Fruit fly (Drosophila melanogaster) whole organism, embryonic: ENCODE measurements around the gene Kat60.
A peak's percentile ranks its signal among the peaks of the same experiment; 100 is the strongest.

ENCODE experiments used
- Ada2b ChIP-seq: fragments of 200-800 bp; sonication (Bioruptor generic); IDR thresholded peaks from 2 replicates; pipeline ENCODE4 v1.3.6; 2022; ENCODE audit warnings: missing biosample characterization, missing genetic modification characterization
- Atf-2 ChIP-seq: fragments of 200-800 bp; sonication (Bioruptor generic); optimal IDR thresholded peaks from 2 replicates; lab custom pipeline; 2016; ENCODE audit warnings: missing biosample characterization, missing genetic modification characterization
- CG11247 ChIP-seq: fragments of 200-800 bp; sonication (Bioruptor generic); IDR thresholded peaks from 2 replicates; pipeline ENCODE4 v1.3.6; 2022; ENCODE audit warnings: missing biosample characterization, missing genetic modification characterization
- CG11723 ChIP-seq: fragments of 200-800 bp; sonication (Bioruptor generic); optimal IDR thresholded peaks from 2 replicates; lab custom pipeline; 2017; ENCODE audit warnings: missing biosample characterization, mild to moderate bottlenecking, missing genetic modification characterization
- CG13894 ChIP-seq: fragments of 200-800 bp; sonication (Bioruptor generic); optimal IDR thresholded peaks from 3 replicates; lab custom pipeline; 2018; ENCODE audit warnings: missing biosample characterization, mild to moderate bottlenecking, missing genetic modification characterization, moderate library complexity
- CG14965 ChIP-seq: fragments of 200-800 bp; sonication (Bioruptor generic); optimal IDR thresholded peaks from 2 replicates; lab custom pipeline; 2016; ENCODE audit warnings: missing biosample characterization, missing genetic modification characterization, borderline replicate concordance
- CG17186 ChIP-seq: fragments of 200-800 bp; sonication (Bioruptor generic); optimal IDR thresholded peaks from 3 replicates; lab custom pipeline; 2017; ENCODE audit warnings: missing biosample characterization, missing genetic modification reagents, missing genetic modification characterization
- CG32772 ChIP-seq: fragments of 200-800 bp; sonication (Bioruptor generic); IDR thresholded peaks from 2 replicates; pipeline ENCODE4 v1.3.6; 2022; ENCODE audit warnings: missing biosample characterization, missing genetic modification characterization
- CG42726 ChIP-seq: fragments of 200-800 bp; sonication (Bioruptor generic); IDR thresholded peaks from 2 replicates; pipeline ENCODE4 v1.3.6; 2022; ENCODE audit warnings: missing biosample characterization, missing genetic modification characterization; ENCODE audit not compliant: partially characterized antibody
- CG4730 ChIP-seq: fragments of 200-800 bp; sonication (Bioruptor generic); IDR thresholded peaks from 2 replicates; pipeline ENCODE4 v1.3.6; 2022; ENCODE audit warnings: missing biosample characterization, missing genetic modification characterization
- CG4820 ChIP-seq: fragments of 200-800 bp; sonication (Bioruptor generic); optimal IDR thresholded peaks from 3 replicates; lab custom pipeline; 2016; ENCODE audit warnings: missing biosample characterization, missing genetic modification characterization
- CG5245 ChIP-seq: fragments of 200-800 bp; sonication (Bioruptor generic); optimal IDR thresholded peaks from 3 replicates; lab custom pipeline; 2016; ENCODE audit warnings: missing biosample characterization, missing genetic modification characterization
- CG6791 ChIP-seq: fragments of 200-800 bp; sonication (Bioruptor generic); IDR thresholded peaks from 3 replicates; pipeline ENCODE4 v1.3.6; 2022; ENCODE audit warnings: missing biosample characterization, missing genetic modification characterization; ENCODE audit not compliant: partially characterized antibody
- CG7745 ChIP-seq: fragments of 200-800 bp; sonication (Bioruptor generic); optimal IDR thresholded peaks from 2 replicates; lab custom pipeline; 2018; ENCODE audit warnings: missing biosample characterization, mild to moderate bottlenecking, missing genetic modification characterization, moderate library complexity
- CG7987 ChIP-seq: fragments of 200-800 bp; sonication (Bioruptor generic); optimal IDR thresholded peaks from 2 replicates; lab custom pipeline; 2018; ENCODE audit warnings: missing biosample characterization, mild to moderate bottlenecking, missing genetic modification characterization, moderate library complexity
- CG8089 ChIP-seq: fragments of 200-800 bp; sonication (Bioruptor generic); optimal IDR thresholded peaks from 3 replicates; lab custom pipeline; 2016; ENCODE audit warnings: missing biosample characterization, missing genetic modification characterization
- CG9817 ChIP-seq: fragments of 200-800 bp; sonication (Bioruptor generic); optimal IDR thresholded peaks from 2 replicates; lab custom pipeline; 2018; ENCODE audit warnings: missing biosample characterization, mild to moderate bottlenecking, missing genetic modification characterization, moderate library complexity
- Doc3 ChIP-seq: fragments of 200-800 bp; sonication (Bioruptor generic); IDR thresholded peaks from 3 replicates; pipeline ENCODE4 v1.3.6; 2022; ENCODE audit warnings: missing biosample characterization, missing genetic modification characterization; ENCODE audit not compliant: partially characterized antibody
- Elba2 ChIP-seq: fragments of 200-800 bp; sonication (Bioruptor generic); optimal IDR thresholded peaks from 3 replicates; lab custom pipeline; 2016; ENCODE audit warnings: missing biosample characterization, missing genetic modification characterization
- HLH54F ChIP-seq: fragments of 200-800 bp; sonication (Bioruptor generic); optimal IDR thresholded peaks from 3 replicates; lab custom pipeline; 2016; ENCODE audit warnings: missing biosample characterization, missing genetic modification characterization
- Hr51 ChIP-seq, 2 experiments: fragments of 200-800 bp; sonication (Bioruptor generic); optimal IDR thresholded peaks; 2 replicates in 1 of 2; 3 replicates in 1 of 2; lab custom pipeline; 2016 to 2018; ENCODE audit warnings: missing biosample characterization in 2 of 2, missing genetic modification characterization in 2 of 2, mild to moderate bottlenecking in 1 of 2, moderate library complexity in 1 of 2
- Myb ChIP-seq: fragments of 200-800 bp; sonication (Bioruptor generic); optimal IDR thresholded peaks from 2 replicates; lab custom pipeline; 2016; ENCODE audit warnings: missing biosample characterization, missing genetic modification characterization
- NfI ChIP-seq: fragments of 200-800 bp; sonication (Bioruptor generic); optimal IDR thresholded peaks from 3 replicates; lab custom pipeline; 2018; ENCODE audit warnings: missing biosample characterization, mild to moderate bottlenecking, missing genetic modification characterization, moderate library complexity
- Ravus ChIP-seq: fragments of 200-800 bp; sonication (Bioruptor generic); IDR thresholded peaks from 2 replicates; pipeline ENCODE4 v1.3.6; 2022; ENCODE audit warnings: missing biosample characterization, missing genetic modification characterization
- Side ChIP-seq: fragments of 200-800 bp; sonication (Bioruptor generic); optimal IDR thresholded peaks from 2 replicates; lab custom pipeline; 2016; ENCODE audit warnings: missing biosample characterization, missing genetic modification characterization
- Usf ChIP-seq: fragments of 200-800 bp; sonication (Bioruptor generic); optimal IDR thresholded peaks from 2 replicates; lab custom pipeline; 2017; ENCODE audit warnings: missing genotype, missing biosample characterization, missing genetic modification characterization
- Xbp1 ChIP-seq: fragments of 200-800 bp; sonication (Bioruptor generic); optimal IDR thresholded peaks from 3 replicates; lab custom pipeline; 2016; ENCODE audit warnings: missing biosample characterization, mild to moderate bottlenecking, missing genetic modification characterization
- aop ChIP-seq: fragments of 200-800 bp; sonication (Bioruptor generic); IDR thresholded peaks from 2 replicates; pipeline ENCODE4 v1.3.6; 2022; ENCODE audit warnings: missing biosample characterization, missing genetic modification characterization
- bab2 ChIP-seq: fragments of 200-800 bp; sonication (Bioruptor generic); optimal IDR thresholded peaks from 2 replicates; lab custom pipeline; 2016; ENCODE audit warnings: missing biosample characterization, missing genetic modification characterization
- bbx ChIP-seq: fragments of 200-800 bp; sonication (Bioruptor generic); IDR thresholded peaks from 2 replicates; pipeline ENCODE4 v1.3.6; 2022; ENCODE audit warnings: missing biosample characterization, missing genetic modification characterization; ENCODE audit not compliant: partially characterized antibody
- caup ChIP-seq: fragments of 200-800 bp; sonication (Bioruptor generic); optimal IDR thresholded peaks from 3 replicates; lab custom pipeline; 2017; ENCODE audit warnings: missing biosample characterization, mild to moderate bottlenecking, missing genetic modification characterization, moderate library complexity; ENCODE audit not compliant: severe bottlenecking
- chinmo ChIP-seq: fragments of 200-800 bp; sonication (Bioruptor generic); IDR thresholded peaks from 4 replicates; pipeline ENCODE4 v1.3.6; 2022; ENCODE audit warnings: missing biosample characterization, missing genetic modification characterization; ENCODE audit not compliant: partially characterized antibody
- dimm ChIP-seq: fragments of 200-800 bp; sonication (Bioruptor generic); IDR thresholded peaks from 2 replicates; pipeline ENCODE4 v1.3.6; 2022; ENCODE audit warnings: missing biosample characterization, missing genetic modification characterization
- dpn ChIP-seq, 2 experiments: fragments of 200-800 bp; sonication (Bioruptor generic); optimal IDR thresholded peaks; 3 replicates each; lab custom pipeline; 2016; ENCODE audit warnings: missing biosample characterization in 2 of 2, missing genetic modification characterization in 2 of 2
- dysf ChIP-seq: fragments of 200-800 bp; sonication (Bioruptor generic); IDR thresholded peaks from 3 replicates; pipeline ENCODE4 v1.3.6; 2022; ENCODE audit warnings: missing biosample characterization, missing genetic modification characterization
- fd102C ChIP-seq: fragments of 200-800 bp; sonication (Bioruptor generic); optimal IDR thresholded peaks from 2 replicates; lab custom pipeline; 2018; ENCODE audit warnings: missing biosample characterization, mild to moderate bottlenecking, missing genetic modification characterization, moderate library complexity
- gcm ChIP-seq: fragments of 200-800 bp; sonication (Bioruptor generic); optimal IDR thresholded peaks from 2 replicates; lab custom pipeline; 2019; ENCODE audit warnings: missing biosample characterization, mild to moderate bottlenecking, missing genetic modification characterization, moderate library complexity
- gro ChIP-seq: fragments of 200-800 bp; sonication (Bioruptor generic); optimal IDR thresholded peaks from 2 replicates; lab custom pipeline; 2016; ENCODE audit warnings: missing biosample characterization, missing genetic modification characterization
- hb ChIP-seq: fragments of 200-800 bp; sonication (Bioruptor generic); IDR thresholded peaks from 3 replicates; pipeline ENCODE4 v1.3.6; 2022; ENCODE audit warnings: missing biosample characterization, missing genetic modification characterization; ENCODE audit not compliant: partially characterized antibody
- insv ChIP-seq, 2 experiments: fragments of 200-800 bp; sonication (Bioruptor generic); optimal IDR thresholded peaks; 3 replicates each; lab custom pipeline; 2016 to 2018; ENCODE audit warnings: missing biosample characterization in 2 of 2, missing genetic modification characterization in 2 of 2
- maf-S ChIP-seq: fragments of 200-800 bp; sonication (Bioruptor generic); optimal IDR thresholded peaks from 2 replicates; lab custom pipeline; 2016; ENCODE audit warnings: missing biosample characterization, missing genetic modification characterization
- nerfin-1 ChIP-seq: fragments of 200-800 bp; sonication (Bioruptor generic); optimal IDR thresholded peaks from 3 replicates; lab custom pipeline; 2019; ENCODE audit warnings: missing biosample characterization, mild to moderate bottlenecking, missing genetic modification characterization, moderate library complexity
- oc ChIP-seq: fragments of 200-800 bp; sonication (Bioruptor generic); optimal IDR thresholded peaks from 2 replicates; lab custom pipeline; 2018; ENCODE audit warnings: missing biosample characterization, mild to moderate bottlenecking, missing genetic modification characterization, moderate library complexity
- pum ChIP-seq: fragments of 200-800 bp; sonication (Bioruptor generic); optimal IDR thresholded peaks from 2 replicates; lab custom pipeline; 2016; ENCODE audit warnings: missing biosample characterization, missing genetic modification characterization
- repo ChIP-seq: fragments of 200-800 bp; sonication (Bioruptor generic); optimal IDR thresholded peaks from 2 replicates; lab custom pipeline; 2016; ENCODE audit warnings: missing biosample characterization, missing genetic modification characterization
- row ChIP-seq: fragments of 200-800 bp; sonication (Bioruptor generic); IDR thresholded peaks from 3 replicates; pipeline ENCODE4 v1.3.6; 2022; ENCODE audit warnings: missing biosample characterization, missing genetic modification characterization
- run ChIP-seq: fragments of 200-800 bp; sonication (Bioruptor generic); optimal IDR thresholded peaks from 3 replicates; lab custom pipeline; 2018; ENCODE audit warnings: missing biosample characterization, mild to moderate bottlenecking, missing genetic modification characterization
- sima ChIP-seq: fragments of 200-800 bp; sonication (Bioruptor generic); optimal IDR thresholded peaks from 2 replicates; lab custom pipeline; 2016; ENCODE audit warnings: missing biosample characterization, missing genetic modification characterization
- slbo ChIP-seq: fragments of 200-800 bp; sonication (Bioruptor generic); IDR thresholded peaks from 2 replicates; pipeline ENCODE4 v1.3.6; 2022; ENCODE audit warnings: missing biosample characterization, missing genetic modification characterization

Kat60 gene

dm6 chr3R:5251243-5251865 lies 19.3 kb upstream of the Kat60 start, which contains the start of gene CtsF (continued):
- no peak for TF ChIP-seq fd102C
- TF ChIP-seq CG42726 (GFP tag; lab: Robert Waterston, UW): peak; percentile 98
- TF ChIP-seq insv (GFP tag; optimal IDR thresholded peaks at IDR 0.05; lab: Kevin White, UChicago): no peak
- no peak for TF ChIP-seq Side (GFP tag; lab: Kevin White, UChicago)
- TF ChIP-seq bab2 (GFP tag; lab: Kevin White, UChicago): no peak
- no peak for TF ChIP-seq CG9817 (tag; lab: Kevin White, UChicago)
- no peak for TF ChIP-seq dimm (GFP tag; lab: Robert Waterston, UW)
- no peak for TF ChIP-seq repo (GFP tag; lab: Kevin White, UChicago)
- TF ChIP-seq pum (GFP tag; lab: Kevin White, UChicago): no peak
- no peak for TF ChIP-seq Atf-2 (GFP tag; lab: Kevin White, UChicago)
- TF ChIP-seq nerfin-1 (tag; lab: Kevin White, UChicago): peak; percentile 14
- peak; percentile 20 to 25 for TF ChIP-seq dpn (GFP tag; optimal IDR thresholded peaks at IDR 0.05; lab: Kevin White, UChicago)
- peak; percentile 32; the same call in 1 of the 2 replicates for TF ChIP-seq CG11247 (GFP tag; lab: Robert Waterston, UW)
- no peak for TF ChIP-seq CG32772 (GFP tag; lab: Robert Waterston, UW)
- no peak for TF ChIP-seq CG4730 (GFP tag; lab: Robert Waterston, UW)
- TF ChIP-seq CG4820: no peak
- TF ChIP-seq Ada2b (GFP tag; lab: Robert Waterston, UW): no peak
- peak; percentile 47 for TF ChIP-seq run (tag; lab: Kevin White, UChicago)
- peak; percentile 57; the same call in 1 of the 3 replicates for TF ChIP-seq row
- no peak for TF ChIP-seq CG11723 (GFP tag; lab: Kevin White, UChicago)
- peak; percentile 4 for TF ChIP-seq NfI (GFP tag; lab: Kevin White, UChicago)
- TF ChIP-seq gro (GFP tag; lab: Kevin White, UChicago): peak; percentile 57
- TF ChIP-seq slbo (GFP tag; lab: Robert Waterston, UW): peak; percentile 36; the same call in 1 of the 2 replicates
- TF ChIP-seq Ravus (GFP tag; lab: Robert Waterston, UW): no peak
- TF ChIP-seq maf-S (GFP tag; lab: Kevin White, UChicago): no peak
- TF ChIP-seq CG7987 (GFP tag; lab: Kevin White, UChicago): peak; percentile 25
- TF ChIP-seq CG14965 (GFP tag; lab: Kevin White, UChicago): no peak
- TF ChIP-seq chinmo (GFP tag; lab: Robert Waterston, UW): peak; percentile 97
- TF ChIP-seq Usf (GFP tag; lab: Kevin White, UChicago): no peak
- no peak for TF ChIP-seq Elba2 (GFP tag; lab: Kevin White, UChicago)
- TF ChIP-seq HLH54F: peak; percentile 13
- no peak for TF ChIP-seq sima (GFP tag; lab: Kevin White, UChicago)
- peak; percentile 70 for TF ChIP-seq CG17186 (GFP tag; lab: Kevin White, UChicago)
- TF ChIP-seq aop (GFP tag; lab: Robert Waterston, UW): no peak
- peak; percentile 12 for TF ChIP-seq Xbp1 (GFP tag; lab: Kevin White, UChicago)
- peak; percentile 15 for TF ChIP-seq caup (GFP tag; lab: Kevin White, UChicago)
- peak; percentile 60 to 69 for TF ChIP-seq Hr51 (GFP tag; optimal IDR thresholded peaks at IDR 0.05; lab: Kevin White, UChicago)
- no peak for TF ChIP-seq gcm
- TF ChIP-seq oc (tag; lab: Kevin White, UChicago): no peak
- peak; percentile 99 for TF ChIP-seq hb (GFP tag; lab: Robert Waterston, UW)
- TF ChIP-seq CG8089 (GFP tag; lab: Kevin White, UChicago): no peak
- TF ChIP-seq bbx (GFP tag; lab: Robert Waterston, UW): peak; percentile 99
- peak; percentile 78 for TF ChIP-seq Myb (GFP tag; lab: Kevin White, UChicago)
- no peak for TF ChIP-seq CG5245 (GFP tag; lab: Kevin White, UChicago)
- TF ChIP-seq CG7745: no peak
- TF ChIP-seq CG13894 (tag; lab: Kevin White, UChicago): peak; percentile 64
- peak; percentile 97 for TF ChIP-seq Doc3 (GFP tag; lab: Robert Waterston, UW)
- TF ChIP-seq CG6791 (GFP tag; lab: Robert Waterston, UW): peak; percentile 100
- no peak for TF ChIP-seq dysf (GFP tag; lab: Robert Waterston, UW)
